Worm (Caenorhabditis elegans) whole organism, L4 larva: ENCODE data around the gene ppk-3.
A peak's percentile ranks its signal among the peaks of the same experiment; 100 is the strongest.

Experiments used
- D1046.2 ChIP-seq: fragments of 200-800 bp; sonication (Bioruptor generic); IDR thresholded peaks from 2 replicates; pipeline ENCODE4 v1.3.6; 2022; ENCODE audit warnings: missing genetic modification characterization, missing compliant biosample characterization
- T20F7.1 ChIP-seq: fragments of 200-800 bp; sonication (Bioruptor generic); optimal IDR thresholded peaks from 2 replicates; lab custom pipeline; 2018; ENCODE audit warnings: mild to moderate bottlenecking, missing genetic modification characterization, missing compliant biosample characterization
- T26A8.4 ChIP-seq: fragments of 200-800 bp; sonication (Bioruptor generic); IDR thresholded peaks from 2 replicates; pipeline ENCODE4 v1.3.6; 2022; ENCODE audit warnings: missing genetic modification characterization, missing compliant biosample characterization
- Y105C5A.15 ChIP-seq: fragments of 200-800 bp; sonication (Bioruptor generic); IDR thresholded peaks from 2 replicates; pipeline ENCODE4 v1.3.6; 2022; ENCODE audit warnings: missing genetic modification characterization, missing compliant biosample characterization
- Y5F2A.4 ChIP-seq: fragments of 200-800 bp; sonication (Bioruptor generic); optimal IDR thresholded peaks from 2 replicates; lab custom pipeline; 2018; ENCODE audit warnings: mild to moderate bottlenecking, missing genetic modification characterization, missing compliant biosample characterization
- ZK337.2 ChIP-seq: fragments of 200-800 bp; sonication (Bioruptor generic); IDR thresholded peaks from 2 replicates; pipeline ENCODE4 v1.3.6; 2022; ENCODE audit warnings: missing genetic modification reagents, missing genetic modification characterization, missing compliant biosample characterization
- aly-2 ChIP-seq: sonication (generic microtip); optimal IDR thresholded peaks from 2 replicates; lab custom pipeline; 2018; ENCODE audit warnings: missing biosample characterization, missing genetic modification characterization
- ceh-20 ChIP-seq: fragments of 200-800 bp; sonication (Bioruptor generic); IDR thresholded peaks from 2 replicates; pipeline ENCODE4 v1.3.6; 2022; ENCODE audit warnings: missing genetic modification reagents, missing genetic modification characterization, missing compliant biosample characterization
- ceh-32 ChIP-seq: sonication (generic microtip); optimal IDR thresholded peaks from 2 replicates; lab custom pipeline; 2016; ENCODE audit warnings: mild to moderate bottlenecking, missing genetic modification characterization, missing compliant biosample characterization; ENCODE audit not compliant: poor library complexity
- ceh-44 ChIP-seq: fragments of 200-800 bp; sonication (Bioruptor generic); IDR thresholded peaks from 2 replicates; pipeline ENCODE4 v1.3.6; 2022; ENCODE audit warnings: missing genetic modification reagents, missing genetic modification characterization, missing compliant biosample characterization
- ceh-62 ChIP-seq: sonication (generic microtip); optimal IDR thresholded peaks from 2 replicates; lab custom pipeline; 2017; ENCODE audit warnings: missing biosample characterization, missing genetic modification characterization
- ctbp-1 ChIP-seq: fragments of 200-800 bp; sonication (Bioruptor generic); IDR thresholded peaks from 2 replicates; pipeline ENCODE4 v1.3.6; 2022; ENCODE audit warnings: missing genetic modification reagents, missing genetic modification characterization, missing compliant biosample characterization
- daf-16 ChIP-seq, 3 experiments: sonication (generic microtip); optimal IDR thresholded peaks; 2 replicates each; lab custom pipeline; 2016 to 2017; ENCODE audit warnings: missing genetic modification characterization in 3 of 3, missing genetic modification reagents in 3 of 3, mild to moderate bottlenecking in 2 of 3, missing compliant biosample characterization in 2 of 3, missing biosample characterization in 1 of 3, moderate library complexity in 1 of 3
- dmd-6 ChIP-seq: fragments of 200-800 bp; sonication (Bioruptor generic); IDR thresholded peaks from 2 replicates; pipeline ENCODE4 v1.3.6; 2022; ENCODE audit warnings: missing genetic modification reagents, missing genetic modification characterization, missing compliant biosample characterization
- dpl-1 ChIP-seq: fragments of 150-350 bp; optimal IDR thresholded peaks from 2 replicates; lab custom pipeline; 2014; ENCODE audit warnings: missing biosample characterization, missing genetic modification reagents, missing genetic modification characterization
- duxl-1 ChIP-seq: sonication (generic microtip); optimal IDR thresholded peaks from 2 replicates; lab custom pipeline; 2016; ENCODE audit warnings: mild to moderate bottlenecking, missing genetic modification characterization, moderate library complexity, missing compliant biosample characterization; ENCODE audit not compliant: poor library complexity
- fkh-10 ChIP-seq: fragments of 150-350 bp; optimal IDR thresholded peaks from 2 replicates; lab custom pipeline; 2014; ENCODE audit warnings: missing biosample characterization, missing genetic modification reagents, missing genetic modification characterization
- fos-1 ChIP-seq: fragments of 150-350 bp; optimal IDR thresholded peaks from 2 replicates; lab custom pipeline; 2014; ENCODE audit warnings: missing biosample characterization, missing genetic modification characterization
- hlh-11 ChIP-seq: fragments of 200-800 bp; sonication (Bioruptor generic); optimal IDR thresholded peaks from 2 replicates; lab custom pipeline; 2018; ENCODE audit warnings: mild to moderate bottlenecking, missing genetic modification characterization, missing compliant biosample characterization
- hlh-30 ChIP-seq: sonication (generic microtip); optimal IDR thresholded peaks from 2 replicates; lab custom pipeline; 2017; ENCODE audit warnings: antibody characterized with exemption, mild to moderate bottlenecking, missing genetic modification characterization, missing compliant biosample characterization; ENCODE audit not compliant: insufficient read depth
- hmg-1.1 ChIP-seq: fragments of 200-800 bp; sonication (Bioruptor generic); IDR thresholded peaks from 2 replicates; pipeline ENCODE4 v1.3.6; 2022; ENCODE audit warnings: missing genetic modification reagents, missing genetic modification characterization, missing compliant biosample characterization
- jun-1 ChIP-seq: fragments of 150-350 bp; optimal IDR thresholded peaks from 2 replicates; lab custom pipeline; 2014; ENCODE audit warnings: missing biosample characterization, missing genetic modification reagents, missing genetic modification characterization
- lim-7 ChIP-seq: fragments of 200-800 bp; sonication (Bioruptor generic); IDR thresholded peaks from 2 replicates; pipeline ENCODE4 v1.3.6; 2022; ENCODE audit warnings: missing genetic modification characterization, missing compliant biosample characterization
- lin-1 ChIP-seq: fragments of 200-800 bp; sonication (Bioruptor generic); IDR thresholded peaks from 2 replicates; pipeline ENCODE4 v1.3.6; 2022; ENCODE audit warnings: missing genetic modification reagents, missing genetic modification characterization, missing compliant biosample characterization
- lsy-2 ChIP-seq, 2 experiments: fragments of 150-350 bp in 1 of 2; sonication (generic microtip) in 1 of 2; optimal IDR thresholded peaks; 2 replicates each; lab custom pipeline; 2014 to 2017; ENCODE audit warnings: missing biosample characterization in 2 of 2, missing genetic modification characterization in 2 of 2
- mdl-1 ChIP-seq, 2 experiments: fragments of 150-350 bp in 1 of 2; sonication (generic microtip) in 1 of 2; optimal IDR thresholded peaks; 2 replicates each; lab custom pipeline; 2014 to 2017; ENCODE audit warnings: missing biosample characterization in 2 of 2, missing genetic modification characterization in 2 of 2
- mep-1 ChIP-seq: fragments of 150-350 bp; sonication (generic microtip); optimal IDR thresholded peaks from 3 replicates; lab custom pipeline; 2014; ENCODE audit warnings: missing biosample characterization, missing genetic modification characterization
- mxl-2 ChIP-seq: fragments of 200-800 bp; sonication (Bioruptor generic); conservative IDR thresholded peaks from 2 replicates; pipeline ENCODE4 v1.3.6; 2022; ENCODE audit warnings: missing genetic modification reagents, missing genetic modification characterization, missing compliant biosample characterization
- mxl-3 ChIP-seq: fragments of 200-800 bp; sonication (Bioruptor generic); optimal IDR thresholded peaks from 2 replicates; lab custom pipeline; 2018; ENCODE audit warnings: mild to moderate bottlenecking, missing genetic modification characterization, missing compliant biosample characterization
- nhr-102 ChIP-seq: sonication (generic microtip); optimal IDR thresholded peaks from 2 replicates; lab custom pipeline; 2016; ENCODE audit warnings: mild to moderate bottlenecking, missing genetic modification characterization, moderate library complexity, missing compliant biosample characterization
- nhr-25 ChIP-seq: sonication (generic microtip); optimal IDR thresholded peaks from 2 replicates; lab custom pipeline; 2017; ENCODE audit warnings: missing genetic modification characterization, mild to moderate bottlenecking, missing compliant biosample characterization, antibody characterized with exemption, moderate library complexity, borderline replicate concordance; ENCODE audit not compliant: insufficient read depth
- nhr-28 ChIP-seq: fragments of 150-350 bp; optimal IDR thresholded peaks from 2 replicates; lab custom pipeline; 2014; ENCODE audit warnings: missing biosample characterization, missing genetic modification characterization
- nhr-41 ChIP-seq: fragments of 200-800 bp; sonication (Bioruptor generic); IDR thresholded peaks from 2 replicates; pipeline ENCODE4 v1.3.6; 2022; ENCODE audit warnings: missing genetic modification reagents, missing genetic modification characterization, missing compliant biosample characterization
- nhr-76 ChIP-seq: fragments of 150-350 bp; optimal IDR thresholded peaks from 2 replicates; lab custom pipeline; 2014; ENCODE audit warnings: missing biosample characterization, missing genetic modification characterization
- pha-4 ChIP-seq, 2 experiments: fragments of 150-350 bp in 1 of 2; fragments of 200-800 bp in 1 of 2; sonication (Bioruptor generic) in 1 of 2; IDR thresholded peaks in 1 of 2; optimal IDR thresholded peaks in 1 of 2; 2 replicates each; pipeline versions ENCODE4 v1.3.6 to Lab custom; 2014 to 2022; ENCODE audit warnings: missing genetic modification characterization in 2 of 2, missing genetic modification reagents in 2 of 2, missing biosample characterization in 1 of 2, missing compliant biosample characterization in 1 of 2
- rbr-2 ChIP-seq: sonication (generic microtip); optimal IDR thresholded peaks from 2 replicates; lab custom pipeline; 2016; ENCODE audit warnings: missing genotype, missing genetic modification characterization, missing compliant biosample characterization
- sdz-12 ChIP-seq: fragments of 200-800 bp; sonication (Bioruptor generic); optimal IDR thresholded peaks from 2 replicates; lab custom pipeline; 2018; ENCODE audit warnings: mild to moderate bottlenecking, missing genetic modification characterization, missing compliant biosample characterization
- snpc-4 ChIP-seq: fragments of 150-350 bp; optimal IDR thresholded peaks from 2 replicates; lab custom pipeline; 2014; ENCODE audit warnings: missing biosample characterization, missing genetic modification characterization
- spr-3 ChIP-seq: fragments of 200-800 bp; sonication (Bioruptor generic); optimal IDR thresholded peaks from 2 replicates; lab custom pipeline; 2018; ENCODE audit warnings: mild to moderate bottlenecking, missing genetic modification characterization, missing compliant biosample characterization
- unc-39 ChIP-seq: sonication (generic microtip); optimal IDR thresholded peaks from 2 replicates; lab custom pipeline; 2017; ENCODE audit warnings: missing biosample characterization, missing genetic modification characterization
- unc-62 ChIP-seq, 3 experiments: fragments of 150-350 bp in 1 of 3; sonication (generic microtip); optimal IDR thresholded peaks in 2 of 3; peaks in 1 of 3; 1 replicate in 1 of 3; 2 replicates in 2 of 3; lab custom pipeline; 2014 to 2017; ENCODE audit warnings: missing biosample characterization in 3 of 3, missing genetic modification characterization in 3 of 3, missing genetic modification reagents in 3 of 3, missing genotype in 1 of 3
- vab-7 ChIP-seq: fragments of 200-800 bp; sonication (Bioruptor generic); IDR thresholded peaks from 2 replicates; pipeline ENCODE4 v1.3.6; 2022; ENCODE audit warnings: missing genetic modification reagents, missing genetic modification characterization, missing compliant biosample characterization
- zfp-3 ChIP-seq: fragments of 200-800 bp; sonication (Bioruptor generic); conservative IDR thresholded peaks from 2 replicates; pipeline ENCODE4 v1.3.6; 2022; ENCODE audit warnings: missing genetic modification reagents, missing genetic modification characterization, missing compliant biosample characterization
- zip-2 ChIP-seq: fragments of 150-350 bp; optimal IDR thresholded peaks from 2 replicates; lab custom pipeline; 2014; ENCODE audit warnings: missing biosample characterization, missing genetic modification characterization

ppk-3 gene

ce11 chrX:13008895-13009294, 33.5 kb upstream of the ppk-3 start:
- TF ChIP-seq nhr-25 (tag; lab: Kevin White, UChicago) (peak; percentile 99), fos-1 (tag; lab: Kevin White, UChicago) (no peak), nhr-28 (tag; lab: Kevin White, UChicago) (peak; percentile 36), hlh-30 (peak; percentile 51), spr-3 (GFP tag; lab: Kevin White, UChicago) (no peak), unc-62 (GFP tag; optimal IDR thresholded peaks at IDR 0.05 in 1 of 2; lab: Kevin White, UChicago) (peak in 1 of 2 experiments; percentile 73), unc-62 (tag; optimal IDR thresholded peaks at IDR 0.05; lab: Kevin White, UChicago) (no peak), ZK337.2 (GFP tag; lab: Robert Waterston, UW) (no peak), mdl-1 (tag; optimal IDR thresholded peaks at IDR 0.05; lab: Kevin White, UChicago) (peak in 1 of 2 experiments; percentile 8)

- no peak for TF ChIP-seq mxl-3 (GFP tag; lab: Kevin White, UChicago)
- no peak for TF ChIP-seq zfp-3 (GFP tag; lab: Robert Waterston, UW)
- no peak for TF ChIP-seq ceh-44 (GFP tag; lab: Robert Waterston, UW)
- TF ChIP-seq sdz-12 (GFP tag; lab: Kevin White, UChicago), result no peak
- TF ChIP-seq rbr-2 (tag; lab: Kevin White, UChicago), result no peak
- peak; percentile 52 for TF ChIP-seq mep-1 (tag; lab: Kevin White, UChicago)
- TF ChIP-seq hmg-1.1 (GFP tag; lab: Robert Waterston, UW), result no peak
- TF ChIP-seq Y5F2A.4 (GFP tag; lab: Kevin White, UChicago), result no peak
- TF ChIP-seq fkh-10 (GFP tag; lab: Kevin White, UChicago), result no peak
- no peak for TF ChIP-seq nhr-76 (tag; lab: Kevin White, UChicago)
- no peak for TF ChIP-seq zip-2 (tag; lab: Kevin White, UChicago)
- no peak for TF ChIP-seq dmd-6 (GFP tag; lab: Robert Waterston, UW)
- TF ChIP-seq ceh-32 (tag; lab: Kevin White, UChicago), result no peak
- peak; percentile 99 for TF ChIP-seq nhr-25 (tag; lab: Kevin White, UChicago)
- TF ChIP-seq unc-62 (GFP tag; optimal IDR thresholded peaks at IDR 0.05 in 1 of 2; lab: Kevin White, UChicago), result peak in 1 of 2 experiments; percentile 62
- TF ChIP-seq unc-62 (tag; optimal IDR thresholded peaks at IDR 0.05; lab: Kevin White, UChicago), result no peak
- no peak for TF ChIP-seq vab-7 (GFP tag; lab: Robert Waterston, UW)
- TF ChIP-seq nhr-28 (tag; lab: Kevin White, UChicago), result peak; percentile 50
- TF ChIP-seq daf-16 (GFP tag; optimal IDR thresholded peaks at IDR 0.05; lab: Kevin White, UChicago), result no peak
- TF ChIP-seq daf-16 (tag; optimal IDR thresholded peaks at IDR 0.05; lab: Kevin White, UChicago), result no peak
- no peak for TF ChIP-seq aly-2 (tag; lab: Kevin White, UChicago)
- TF ChIP-seq unc-39 (tag; lab: Kevin White, UChicago), result no peak
- no peak for TF ChIP-seq ctbp-1 (GFP tag; lab: Robert Waterston, UW)
- no peak for TF ChIP-seq T20F7.1 (GFP tag; lab: Kevin White, UChicago)
- no peak for TF ChIP-seq mxl-2 (GFP tag; lab: Robert Waterston, UW)
- no peak for TF ChIP-seq T26A8.4 (GFP tag; lab: Robert Waterston, UW)
- no peak for TF ChIP-seq pha-4 (GFP tag; IDR thresholded peaks at IDR 0.05; lab: Robert Waterston, UW)
- no peak for TF ChIP-seq pha-4 (tag; optimal IDR thresholded peaks at IDR 0.05; lab: Kevin White, UChicago)
- TF ChIP-seq nhr-102, result no peak
- TF ChIP-seq ceh-62 (tag; lab: Kevin White, UChicago), result no peak
- TF ChIP-seq dpl-1 (GFP tag; lab: Kevin White, UChicago), result no peak
- no peak for TF ChIP-seq nhr-41 (GFP tag; lab: Robert Waterston, UW)
- TF ChIP-seq lin-1 (GFP tag; lab: Robert Waterston, UW), result no peak
- TF ChIP-seq snpc-4, result no peak
- no peak for TF ChIP-seq lim-7
- peak; percentile 3 for TF ChIP-seq hlh-11 (tag; lab: Kevin White, UChicago)
- TF ChIP-seq jun-1 (tag; lab: Kevin White, UChicago), result no peak
- no peak for TF ChIP-seq D1046.2 (GFP tag; lab: Robert Waterston, UW)
- TF ChIP-seq ceh-20, result no peak
- no peak for TF ChIP-seq duxl-1 (tag; lab: Kevin White, UChicago)
- TF ChIP-seq Y105C5A.15 (GFP tag; lab: Robert Waterston, UW), result 0 out of 2 replicates have a peak, but pooled peaks have one; percentile 7
- TF ChIP-seq lsy-2 (tag; optimal IDR thresholded peaks at IDR 0.05; lab: Kevin White, UChicago), result peak in 1 of 2 experiments; percentile 3
Measured at ce11 chrX:13007857-13008813, 32.7 kb upstream of the ppk-3 start, which contains the start of gene nhr-25. Gene nhr-25 (plus strand): TSS chrX:13008493.
